Worm (Caenorhabditis elegans): ENCODE measurements around the gene C06A1.7.

C06A1.7 gene

ce11 chrII:10545924-10546783 lies 18.5 kb upstream of the C06A1.7 start:
- TF ChIP-seq ceh-13 (GFP tag; optimal IDR thresholded peaks at IDR 0.05): no peak
- TF ChIP-seq pes-1 (GFP tag; IDR thresholded peaks at IDR 0.05): no peak
- TF ChIP-seq B0310.2 (tag; optimal IDR thresholded peaks at IDR 0.05): no peak
- no peak for TF ChIP-seq hmg-4 (GFP tag; optimal IDR thresholded peaks at IDR 0.05)
- 0 out of 2 replicates have a peak, but pooled peaks have one; percentile 47 for TF ChIP-seq sea-1 (GFP tag; conservative IDR thresholded peaks at IDR 0.05)

- no peak for TF ChIP-seq tbx-37 (GFP tag; conservative IDR thresholded peaks at IDR 0.05)
- no peak for TF ChIP-seq hmg-4 (GFP tag; optimal IDR thresholded peaks at IDR 0.05)
- TF ChIP-seq ama-1 (optimal IDR thresholded peaks at IDR 0.05): no peak
- TF ChIP-seq F13C5.2 (tag; optimal IDR thresholded peaks at IDR 0.05): no peak
- no peak for TF ChIP-seq hmbx-1 (tag; optimal IDR thresholded peaks at IDR 0.05)
- TF ChIP-seq flt-1 (GFP tag; IDR thresholded peaks at IDR 0.05): no peak
- no peak for TF ChIP-seq scrt-1 (GFP tag; IDR thresholded peaks at IDR 0.05)
- TF ChIP-seq aly-1 (tag; optimal IDR thresholded peaks at IDR 0.05): no peak
- TF ChIP-seq hnd-1 (tag; optimal IDR thresholded peaks at IDR 0.05): no peak
- no peak for TF ChIP-seq pes-1 (GFP tag; IDR thresholded peaks at IDR 0.05)
- no peak for TF ChIP-seq ets-7 (tag; optimal IDR thresholded peaks at IDR 0.05)
- no peak for TF ChIP-seq ceh-36 (tag; optimal IDR thresholded peaks at IDR 0.05)
- no peak for TF ChIP-seq B0310.2 (tag; optimal IDR thresholded peaks at IDR 0.05)
- TF ChIP-seq tra-4 (tag; optimal IDR thresholded peaks at IDR 0.05): no peak
- TF ChIP-seq sea-1 (GFP tag; conservative IDR thresholded peaks at IDR 0.05): no peak
- no peak for TF ChIP-seq tbx-11 (GFP tag; IDR thresholded peaks at IDR 0.05)
- no peak for TF ChIP-seq ceh-13 (GFP tag; optimal IDR thresholded peaks at IDR 0.05)
Observed at ce11 chrII:10546784-10547087, 18.0 kb upstream of the C06A1.7 start.

- TF ChIP-seq tbx-11 (GFP tag; IDR thresholded peaks at IDR 0.05) (no peak), ama-1 (optimal IDR thresholded peaks at IDR 0.05) (no peak), sea-1 (GFP tag; conservative IDR thresholded peaks at IDR 0.05) (0 out of 2 replicates have a peak, but pooled peaks have one; percentile 19), aly-1 (tag; optimal IDR thresholded peaks at IDR 0.05) (peak; percentile 43)
Observed at ce11 chrII:10547311-10547710, 17.4 kb upstream of the C06A1.7 start.

ce11 chrII:10547803-10548693 lies 16.6 kb upstream of the C06A1.7 start:
- no peak for TF ChIP-seq F13C5.2 (tag; optimal IDR thresholded peaks at IDR 0.05)
- peak; percentile 0 for TF ChIP-seq ama-1 (optimal IDR thresholded peaks at IDR 0.05)
- TF ChIP-seq ets-7 (tag; optimal IDR thresholded peaks at IDR 0.05): no peak
- TF ChIP-seq hmg-4 (GFP tag; optimal IDR thresholded peaks at IDR 0.05): peak; percentile 40

- no peak for TF ChIP-seq tra-4 (tag; optimal IDR thresholded peaks at IDR 0.05)
- peak; percentile 59; the same call in 1 of the 2 replicates for TF ChIP-seq scrt-1 (GFP tag; IDR thresholded peaks at IDR 0.05)
- peak; percentile 56 for TF ChIP-seq F13C5.2 (tag; optimal IDR thresholded peaks at IDR 0.05)
- TF ChIP-seq ama-1 (optimal IDR thresholded peaks at IDR 0.05): peak; percentile 28
- no peak for TF ChIP-seq B0310.2 (tag; optimal IDR thresholded peaks at IDR 0.05)
- TF ChIP-seq flt-1 (GFP tag; IDR thresholded peaks at IDR 0.05): peak; percentile 54
- no peak for TF ChIP-seq pes-1 (GFP tag; IDR thresholded peaks at IDR 0.05)
- no peak for TF ChIP-seq ets-7 (tag; optimal IDR thresholded peaks at IDR 0.05)
- peak; percentile 61 for TF ChIP-seq hmg-4 (GFP tag; optimal IDR thresholded peaks at IDR 0.05)
- no peak for TF ChIP-seq ceh-36 (tag; optimal IDR thresholded peaks at IDR 0.05)
Observed at ce11 chrII:10548778-10549671, 15.7 kb upstream of the C06A1.7 start.

- TF ChIP-seq ceh-13 (GFP tag; optimal IDR thresholded peaks at IDR 0.05): no peak
- no peak for TF ChIP-seq tbx-11 (GFP tag; IDR thresholded peaks at IDR 0.05)
- TF ChIP-seq hmg-4 (GFP tag; optimal IDR thresholded peaks at IDR 0.05): no peak
- no peak for TF ChIP-seq ets-7 (tag; optimal IDR thresholded peaks at IDR 0.05)
- no peak for TF ChIP-seq aly-1 (tag; optimal IDR thresholded peaks at IDR 0.05)
- TF ChIP-seq tra-4 (tag; optimal IDR thresholded peaks at IDR 0.05): no peak
- TF ChIP-seq F13C5.2 (tag; optimal IDR thresholded peaks at IDR 0.05): no peak
- no peak for TF ChIP-seq hmbx-1 (tag; optimal IDR thresholded peaks at IDR 0.05)
- TF ChIP-seq scrt-1 (GFP tag; IDR thresholded peaks at IDR 0.05): no peak
- TF ChIP-seq sea-1 (GFP tag; conservative IDR thresholded peaks at IDR 0.05): no peak
- no peak for TF ChIP-seq flt-1 (GFP tag; IDR thresholded peaks at IDR 0.05)
- TF ChIP-seq tbx-37 (GFP tag; conservative IDR thresholded peaks at IDR 0.05): no peak
- no peak for TF ChIP-seq ama-1 (optimal IDR thresholded peaks at IDR 0.05)
- no peak for TF ChIP-seq B0310.2 (tag; optimal IDR thresholded peaks at IDR 0.05)
- no peak for TF ChIP-seq ceh-36 (tag; optimal IDR thresholded peaks at IDR 0.05)
- no peak for TF ChIP-seq hnd-1 (tag; optimal IDR thresholded peaks at IDR 0.05)
- no peak for TF ChIP-seq pes-1 (GFP tag; IDR thresholded peaks at IDR 0.05)
Observed at ce11 chrII:10550173-10550572, 14.5 kb upstream of the C06A1.7 start.

Data from whole organism, early embryonic.